Fruit fly (Drosophila melanogaster): ENCODE results near the gene RpS28b.
A peak's percentile ranks its signal among the peaks of the same experiment; 100 is the strongest.

The RpS28b gene

DNA sequence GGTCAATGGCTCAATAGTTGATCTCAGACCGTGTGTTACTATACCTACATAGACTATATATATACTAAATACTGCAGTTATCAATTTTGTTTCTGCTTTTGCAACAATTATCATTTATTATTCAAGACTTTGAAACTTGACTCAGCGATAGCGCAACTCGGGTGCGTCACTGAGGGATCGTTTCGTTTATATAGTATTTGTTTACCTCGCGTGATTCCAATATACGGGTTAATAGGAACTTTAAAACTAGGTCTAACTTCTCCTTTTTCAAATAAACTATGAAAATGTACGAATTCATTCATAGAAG is 22.9 kb downstream of the RpS28b start:
- TF ChIP-seq CG8478 (optimal IDR thresholded peaks at IDR 0.05) (no peak), CTCF (optimal IDR thresholded peaks at IDR 0.05) (no peak)

DNA sequence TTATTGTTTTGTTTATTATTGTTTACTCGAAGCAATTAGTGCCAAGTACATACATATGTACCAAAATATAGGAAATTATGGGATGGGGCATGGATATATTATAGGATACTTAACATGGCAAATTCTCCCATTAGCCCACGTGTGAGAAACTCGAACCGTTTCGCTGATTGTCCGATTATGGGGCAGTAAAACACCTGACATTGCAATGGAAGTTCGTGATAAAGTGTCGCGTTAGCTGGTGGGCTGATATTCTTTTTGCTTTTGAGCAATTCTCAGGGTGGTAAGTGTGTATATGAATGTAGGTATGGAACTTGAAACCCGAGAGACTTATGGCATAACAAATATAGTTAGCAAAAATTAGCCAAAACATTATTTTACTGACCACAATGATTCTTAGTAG is 23.6 kb downstream of the RpS28b start:
- TF ChIP-seq CG8478 (optimal IDR thresholded peaks at IDR 0.05) (no peak), CTCF (optimal IDR thresholded peaks at IDR 0.05) (no peak)

DNA sequence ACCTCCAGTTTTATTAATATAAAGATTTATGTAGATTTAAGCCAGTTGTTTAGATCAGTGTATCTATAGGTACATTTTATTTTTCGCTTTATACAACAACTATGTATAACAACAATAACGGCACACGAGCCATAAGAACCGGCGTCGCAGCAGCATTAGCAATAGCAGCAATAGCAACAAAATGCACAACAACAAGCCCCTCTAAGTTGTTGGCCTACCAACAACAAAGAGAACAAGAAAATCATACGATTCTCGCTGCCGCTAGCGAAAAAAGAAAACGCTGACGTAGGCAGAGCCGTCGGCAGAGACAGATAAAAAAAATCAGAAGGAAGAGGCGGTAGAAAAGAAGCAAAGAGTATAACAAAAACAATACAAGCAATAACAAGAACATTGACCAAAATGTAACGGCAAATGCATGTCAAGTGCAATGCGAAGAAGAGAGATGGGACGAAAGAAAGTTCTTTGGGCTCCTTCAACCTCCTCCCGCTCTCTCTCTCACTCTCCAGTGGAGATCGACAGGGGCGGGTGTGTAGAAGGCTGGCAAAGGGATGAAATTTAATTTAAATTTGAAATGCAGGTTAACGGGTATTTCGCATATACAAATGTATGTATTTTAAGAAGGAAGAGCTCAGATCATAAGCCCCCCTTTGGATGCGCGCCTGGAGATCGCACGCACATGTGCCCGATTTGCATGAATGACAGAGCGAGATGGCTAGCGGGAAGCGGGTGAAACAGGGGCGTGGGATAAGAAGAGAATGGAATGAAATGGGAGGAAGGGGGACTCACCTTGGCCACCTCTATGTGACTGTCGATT is 24.5 kb downstream of the RpS28b start:
- TF ChIP-seq CG8478 (optimal IDR thresholded peaks at IDR 0.05): no peak
- no peak for TF ChIP-seq CTCF (optimal IDR thresholded peaks at IDR 0.05)

DNA sequence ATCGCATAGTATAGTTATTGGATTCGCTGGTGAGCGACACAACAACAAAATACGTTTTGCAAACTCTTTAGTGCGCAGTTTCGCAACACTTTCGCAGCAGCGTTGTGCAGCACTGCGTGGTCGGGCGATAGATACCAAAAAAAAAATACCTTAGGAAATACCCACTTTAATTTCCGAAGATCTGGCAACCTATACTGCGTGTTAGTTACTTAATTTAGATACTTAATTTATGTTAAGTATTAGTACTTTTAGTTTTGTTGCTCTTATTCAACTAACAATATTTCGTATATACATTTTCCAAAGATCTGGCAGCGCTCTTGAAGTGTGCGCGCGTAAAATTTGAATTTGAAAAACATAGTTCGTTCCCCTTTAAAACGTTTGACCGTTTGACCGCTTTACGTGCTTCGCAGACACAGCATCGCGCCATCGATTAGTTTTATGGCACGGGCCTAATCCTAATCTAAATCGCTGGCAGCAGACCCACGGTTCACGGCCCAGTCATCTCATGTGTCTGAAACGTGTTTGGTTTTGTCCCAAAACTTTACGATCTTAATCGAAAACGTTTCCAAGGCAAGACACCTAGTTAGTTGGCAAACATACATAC is 25.6 kb downstream of the RpS28b start, which contains the start of gene LPCAT:
LPCAT (minus strand) TSS at position 70 of the 604 bp plus-strand sequence.
- no peak for TF ChIP-seq CG8478 (optimal IDR thresholded peaks at IDR 0.05)
- TF ChIP-seq CTCF (optimal IDR thresholded peaks at IDR 0.05): peak in 1 of 2 experiments; percentile 14

DNA sequence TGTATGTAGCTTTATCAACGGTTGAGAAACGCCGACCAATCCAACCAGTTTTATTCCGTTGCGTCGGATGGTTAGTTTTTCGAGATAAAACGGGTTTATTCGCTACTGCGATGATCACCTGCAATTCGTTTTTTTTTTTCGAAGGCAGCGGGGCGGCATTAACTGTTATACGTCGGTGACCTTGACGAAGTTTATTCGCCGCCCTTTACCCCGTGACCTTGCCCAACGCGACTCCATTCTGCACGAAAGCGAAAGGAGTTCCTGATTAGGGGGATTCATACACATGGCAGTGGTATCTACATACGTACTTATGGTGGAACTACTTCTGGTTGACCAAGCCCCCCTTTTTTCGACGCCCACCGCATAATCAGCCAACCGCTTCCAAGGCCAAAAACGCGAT is 26.1 kb downstream of the RpS28b start:
- TF ChIP-seq CG8478 (optimal IDR thresholded peaks at IDR 0.05) (no peak), CTCF (optimal IDR thresholded peaks at IDR 0.05) (no peak)

DNA sequence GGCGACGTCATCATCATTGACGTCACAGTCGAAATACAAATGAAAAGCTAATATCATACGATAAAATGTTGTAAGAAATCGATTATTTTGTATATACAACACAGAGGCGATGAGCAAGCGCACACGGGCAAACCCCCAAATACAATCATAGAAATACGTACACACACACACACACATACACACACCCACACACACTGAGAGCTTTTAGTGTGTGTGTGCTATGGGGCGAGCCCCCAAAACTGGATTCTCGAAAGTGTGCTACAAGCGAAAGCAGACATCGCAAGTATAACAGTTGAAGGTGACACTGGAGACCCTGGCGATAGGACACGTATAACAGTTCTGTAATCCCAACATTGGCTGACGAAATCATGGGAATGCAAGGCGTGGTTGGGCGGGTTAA is 27.4 kb downstream of the RpS28b start:
- TF ChIP-seq CG8478 (optimal IDR thresholded peaks at IDR 0.05) (no peak), CTCF (optimal IDR thresholded peaks at IDR 0.05) (no peak)

DNA sequence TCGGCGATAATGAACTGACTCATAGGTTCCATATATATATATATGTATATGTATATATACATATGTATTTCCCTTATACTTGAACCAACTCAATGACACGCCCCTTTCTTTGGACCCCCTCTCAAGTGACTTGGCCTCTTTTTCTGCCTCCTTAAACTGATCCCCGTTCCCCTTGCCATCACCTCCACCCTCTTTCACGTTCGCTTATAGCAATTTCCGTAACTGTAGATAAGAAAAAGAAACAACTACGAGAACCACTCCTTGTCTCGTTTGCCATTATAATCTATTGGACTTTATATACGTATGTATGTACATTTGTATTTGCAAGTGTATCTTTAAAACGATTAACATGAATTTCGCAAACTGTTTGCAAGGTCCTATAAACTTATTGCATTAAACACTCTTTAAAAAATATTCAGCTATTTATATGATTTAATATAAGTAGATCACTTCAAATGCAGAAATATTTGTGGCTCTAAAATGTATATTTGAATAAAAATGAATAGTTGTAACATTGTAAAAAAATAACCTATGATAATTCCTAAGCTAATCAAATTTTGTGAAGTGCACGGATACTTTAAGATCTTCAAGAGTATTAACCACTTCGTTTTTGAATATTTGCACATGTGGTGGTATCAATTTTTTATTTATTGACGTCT is 28.4 kb downstream of the RpS28b start:
- TF ChIP-seq CTCF (optimal IDR thresholded peaks at IDR 0.05) (no peak), CG8478 (optimal IDR thresholded peaks at IDR 0.05) (no peak)

DNA sequence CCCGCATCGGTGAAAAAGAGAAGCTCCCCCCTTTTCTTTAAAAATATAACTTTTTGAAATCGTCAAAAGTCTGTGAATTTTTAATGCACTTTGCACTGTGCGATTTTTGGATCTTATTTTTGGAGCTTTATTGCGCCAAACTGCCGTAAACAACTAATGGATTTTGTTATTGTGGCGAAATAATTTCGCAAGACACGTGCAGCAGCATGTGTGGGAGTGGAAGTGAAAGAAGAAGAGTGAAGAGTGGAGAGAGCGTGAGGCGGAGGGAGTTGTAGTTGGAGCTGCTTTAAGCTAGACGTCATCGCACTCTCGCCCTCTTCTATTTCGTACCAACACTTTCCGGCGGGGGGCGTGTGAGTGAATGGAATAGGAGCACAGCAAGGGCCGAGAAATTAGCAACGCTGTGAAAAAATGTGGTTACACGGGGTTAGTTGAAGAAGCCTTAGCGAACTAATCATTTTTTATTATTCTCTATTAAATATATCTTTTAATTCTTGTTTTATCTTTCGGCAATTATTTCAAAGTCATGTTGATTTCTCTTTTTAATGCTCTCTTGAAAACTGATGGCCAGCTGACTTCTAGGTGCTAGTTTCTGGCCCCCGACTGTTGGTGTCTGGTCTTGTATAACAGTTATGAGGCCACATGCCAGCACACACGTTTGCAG is 29.1 kb downstream of the RpS28b start:
- TF ChIP-seq CG8478 (optimal IDR thresholded peaks at IDR 0.05): no peak
- TF ChIP-seq CTCF (optimal IDR thresholded peaks at IDR 0.05): no peak

DNA sequence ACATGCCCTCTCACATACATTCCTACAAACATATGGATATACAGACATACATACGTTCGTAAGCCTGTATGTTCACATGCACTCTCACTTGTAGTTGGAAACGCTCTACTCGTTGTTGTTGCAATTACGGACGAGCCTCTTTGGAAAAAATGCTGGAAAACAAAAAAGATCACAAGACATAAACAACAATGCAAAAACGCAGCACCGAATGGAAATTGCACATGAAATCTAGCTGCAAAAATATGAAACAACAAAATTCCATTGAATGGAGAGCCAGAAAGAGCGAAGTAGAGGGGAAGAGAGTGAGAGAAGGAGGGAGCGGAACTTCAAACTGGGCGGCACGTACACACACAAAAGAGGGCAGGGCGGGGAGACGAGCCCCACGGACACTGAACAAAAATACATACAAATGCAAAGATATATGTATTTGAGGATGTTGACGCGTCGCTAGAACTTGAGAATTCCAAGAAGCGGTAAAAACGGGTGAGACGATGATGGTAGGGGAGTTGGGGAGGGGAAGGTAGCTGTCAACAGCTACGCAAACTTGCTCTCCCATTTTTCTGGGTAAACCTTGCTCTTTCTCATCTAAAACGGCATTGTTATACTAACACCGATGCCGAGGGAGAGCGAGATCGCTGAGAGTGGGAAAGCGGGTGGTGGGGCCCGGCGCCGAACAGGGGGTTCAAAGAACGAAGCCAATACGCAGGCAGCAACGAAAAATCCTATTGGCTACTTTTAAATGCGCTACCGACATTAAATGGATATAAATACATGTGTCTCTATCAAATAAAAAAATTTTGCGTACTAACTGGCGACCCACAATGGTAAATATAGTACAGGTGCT is 29.9 kb downstream of the RpS28b start:
- TF ChIP-seq CG8478 (optimal IDR thresholded peaks at IDR 0.05): no peak

DNA sequence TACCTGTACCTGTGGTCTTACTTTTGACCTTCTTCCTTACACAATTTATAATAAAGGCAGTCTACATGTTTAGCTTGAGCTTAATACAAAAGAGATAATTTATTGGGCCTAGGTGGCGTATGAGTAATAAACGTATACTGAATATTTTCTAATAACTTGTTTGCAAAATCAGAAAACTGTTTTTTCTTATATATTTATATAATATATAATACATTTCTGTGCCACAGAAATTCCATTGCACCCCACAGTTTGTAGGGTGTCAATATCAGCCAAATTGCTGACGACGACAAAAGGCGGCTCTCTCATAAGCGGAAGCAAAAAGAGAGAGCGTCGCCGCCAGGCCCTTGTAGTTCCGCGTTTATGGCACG is 30.5 kb downstream of the RpS28b start:
- TF ChIP-seq CTCF (optimal IDR thresholded peaks at IDR 0.05): no peak
- TF ChIP-seq CG8478 (optimal IDR thresholded peaks at IDR 0.05): no peak

DNA sequence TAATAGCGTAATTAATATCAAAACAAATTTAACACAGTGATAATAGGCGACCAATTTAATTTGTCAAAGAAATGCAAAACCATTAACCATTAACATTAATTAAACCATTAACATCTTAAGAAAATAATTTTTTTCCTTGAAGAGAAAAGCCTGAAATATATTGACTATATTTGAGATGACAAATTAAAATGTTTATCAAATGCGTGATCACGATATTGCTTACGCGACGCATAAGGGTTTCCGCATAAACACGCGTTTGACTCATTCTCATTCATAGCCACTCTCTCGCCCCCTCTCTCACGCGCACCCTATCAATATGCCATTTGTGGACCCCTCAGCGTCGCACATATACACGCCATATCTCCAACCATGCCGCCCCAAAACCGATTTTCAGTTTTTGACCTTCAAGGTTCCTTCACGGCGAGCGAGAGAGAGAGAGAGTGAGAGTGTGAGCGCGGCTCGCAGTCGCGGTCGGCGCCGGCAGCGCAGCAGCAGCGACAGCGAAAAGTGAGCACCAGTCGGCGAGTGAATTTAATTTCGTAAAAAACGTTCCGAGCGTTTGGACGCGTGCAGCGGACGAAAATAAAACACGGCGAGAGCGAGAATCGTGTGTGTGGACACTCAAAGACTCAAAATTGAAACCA is 31.1 kb downstream of the RpS28b start, which contains the start of gene Hex-A:
Hex-A (plus strand) TSS at position 317 of the 644 bp plus-strand sequence.
- TF ChIP-seq CG8478 (optimal IDR thresholded peaks at IDR 0.05) (no peak), CTCF (optimal IDR thresholded peaks at IDR 0.05) (no peak)

DNA sequence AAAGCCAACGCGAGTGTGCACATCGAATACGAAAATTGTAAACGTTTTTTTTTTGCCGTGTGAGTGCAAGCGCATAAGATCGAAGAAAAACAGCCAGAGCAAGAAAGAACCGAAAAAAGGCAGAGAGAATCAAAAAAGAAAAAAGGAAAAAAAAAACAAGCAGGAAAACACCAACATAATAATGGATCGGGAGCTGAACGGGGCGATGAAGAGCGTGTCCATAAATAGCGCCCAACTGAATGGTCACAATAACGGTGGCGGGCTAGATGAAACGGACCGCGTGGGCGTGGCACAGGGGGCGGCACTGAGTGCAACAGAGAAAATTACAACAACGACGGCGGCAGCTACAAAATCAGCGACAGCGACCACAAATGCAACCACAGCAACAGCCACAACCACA is 31.6 kb downstream of the RpS28b start:
- no peak for TF ChIP-seq CG8478 (optimal IDR thresholded peaks at IDR 0.05)
- no peak for TF ChIP-seq CTCF (optimal IDR thresholded peaks at IDR 0.05)

DNA sequence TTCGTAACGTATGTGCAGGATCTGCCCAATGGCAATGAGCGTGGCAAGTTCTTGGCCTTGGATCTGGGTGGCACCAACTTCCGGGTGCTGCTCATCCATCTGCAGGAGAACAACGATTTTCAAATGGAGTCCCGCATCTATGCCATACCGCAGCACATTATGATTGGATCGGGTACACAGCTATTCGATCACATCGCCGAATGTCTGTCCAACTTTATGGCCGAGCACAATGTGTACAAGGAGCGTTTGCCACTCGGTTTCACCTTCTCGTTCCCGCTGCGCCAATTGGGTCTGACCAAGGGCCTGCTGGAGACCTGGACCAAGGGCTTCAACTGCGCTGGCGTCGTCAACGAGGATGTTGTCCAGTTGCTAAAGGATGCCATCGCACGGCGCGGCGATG is 32.2 kb downstream of the RpS28b start:
- TF ChIP-seq CG8478 (optimal IDR thresholded peaks at IDR 0.05) (no peak), CTCF (optimal IDR thresholded peaks at IDR 0.05) (no peak)

DNA sequence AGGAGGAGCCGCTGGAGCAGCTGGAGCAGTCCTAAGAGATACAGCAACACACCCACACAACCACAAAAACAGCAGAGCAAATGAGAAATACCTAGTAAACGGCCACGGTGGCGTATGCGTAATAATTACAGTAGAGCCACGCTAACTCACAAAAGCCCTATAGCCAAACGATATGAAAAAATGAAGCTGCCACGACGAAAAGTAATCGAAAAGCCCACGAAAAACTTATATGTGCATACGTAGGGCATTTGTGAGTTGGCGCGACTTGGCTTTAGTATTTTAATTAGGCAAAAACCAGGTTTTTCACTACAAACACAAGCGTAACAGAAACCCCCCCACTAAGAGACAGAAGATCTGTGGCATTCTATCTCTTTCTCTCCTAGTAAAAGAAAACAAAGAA is 33.5 kb downstream of the RpS28b start:
- no peak for TF ChIP-seq CTCF (optimal IDR thresholded peaks at IDR 0.05)
- no peak for TF ChIP-seq CG8478 (optimal IDR thresholded peaks at IDR 0.05)

All from S2 (cell line).